Worm (Caenorhabditis elegans) whole organism, L3 larva: ENCODE results near the gene F47G3.1.

Source experiments
- ZK546.5 ChIP-seq: sonication (generic microtip); optimal IDR thresholded peaks from 2 replicates; lab custom pipeline; 2017; ENCODE audit warnings: missing biosample characterization, missing genetic modification characterization
- aly-2 ChIP-seq: fragments of 150-350 bp; optimal IDR thresholded peaks from 2 replicates; lab custom pipeline; 2014; ENCODE audit warnings: missing biosample characterization, missing genetic modification characterization
- ama-1 ChIP-seq: fragments of 150-350 bp; optimal IDR thresholded peaks from 2 replicates; lab custom pipeline; 2018
- ceh-16 ChIP-seq: sonication (generic microtip); optimal IDR thresholded peaks from 2 replicates; lab custom pipeline; 2017; ENCODE audit warnings: missing biosample characterization, missing genetic modification characterization
- ceh-28 ChIP-seq: fragments of 150-350 bp; optimal IDR thresholded peaks from 2 replicates; lab custom pipeline; 2014; ENCODE audit warnings: missing biosample characterization, missing genetic modification reagents, missing genetic modification characterization
- ceh-82 ChIP-seq: fragments of 150-350 bp; optimal IDR thresholded peaks from 2 replicates; lab custom pipeline; 2014; ENCODE audit warnings: missing biosample characterization, missing genetic modification characterization
- ceh-9 ChIP-seq: sonication (generic microtip); optimal IDR thresholded peaks from 2 replicates; lab custom pipeline; 2018; ENCODE audit warnings: missing biosample characterization, missing genetic modification characterization
- daf-12 ChIP-seq: fragments of 150-350 bp; optimal IDR thresholded peaks from 2 replicates; lab custom pipeline; 2014; ENCODE audit warnings: missing biosample characterization, missing genetic modification reagents, missing genetic modification characterization
- egl-27 ChIP-seq: sonication (generic microtip); optimal IDR thresholded peaks from 4 replicates; lab custom pipeline; 2017; ENCODE audit warnings: missing biosample characterization, missing genetic modification reagents, missing genetic modification characterization
- elt-1 ChIP-seq: fragments of 150-350 bp; optimal IDR thresholded peaks from 2 replicates; lab custom pipeline; 2014; ENCODE audit warnings: missing biosample characterization, missing genetic modification characterization
- elt-2 ChIP-seq: sonication (generic microtip); optimal IDR thresholded peaks from 2 replicates; lab custom pipeline; 2016; ENCODE audit warnings: missing genetic modification reagents, mild to moderate bottlenecking, missing genetic modification characterization, missing compliant biosample characterization
- elt-3 ChIP-seq, 3 experiments: fragments of 150-350 bp in 1 of 3; sonication (generic microtip) in 2 of 3; optimal IDR thresholded peaks; 2 replicates in 2 of 3; 4 replicates in 1 of 3; lab custom pipeline; 2014 to 2017; ENCODE audit warnings: missing biosample characterization in 3 of 3, missing genetic modification characterization in 3 of 3
- eor-1 ChIP-seq, 2 experiments: fragments of 150-350 bp; optimal IDR thresholded peaks; 2 replicates each; lab custom pipeline; 2014 to 2018; ENCODE audit warnings: missing biosample characterization in 2 of 2, missing genetic modification characterization in 2 of 2
- fkh-2 ChIP-seq: fragments of 150-350 bp; optimal IDR thresholded peaks from 2 replicates; lab custom pipeline; 2014; ENCODE audit warnings: missing biosample characterization, missing genetic modification reagents, missing genetic modification characterization
- fos-1 ChIP-seq: fragments of 150-350 bp; optimal IDR thresholded peaks from 2 replicates; lab custom pipeline; 2014; ENCODE audit warnings: missing biosample characterization, missing genetic modification characterization
- hmg-11 ChIP-seq: sonication (generic microtip); optimal IDR thresholded peaks from 2 replicates; lab custom pipeline; 2016; ENCODE audit warnings: missing genetic modification characterization, missing compliant biosample characterization
- lin-15B ChIP-seq: fragments of 150-350 bp; optimal IDR thresholded peaks from 2 replicates; lab custom pipeline; 2014; ENCODE audit warnings: missing biosample characterization, missing genetic modification characterization
- lin-39 ChIP-seq: fragments of 150-350 bp; optimal IDR thresholded peaks from 2 replicates; lab custom pipeline; 2018; ENCODE audit warnings: missing biosample characterization, missing genetic modification reagents, missing genetic modification characterization
- lsy-12 ChIP-seq: sonication (generic microtip); optimal IDR thresholded peaks from 2 replicates; lab custom pipeline; 2016; ENCODE audit warnings: mild to moderate bottlenecking, missing genetic modification characterization, missing compliant biosample characterization
- mdl-1 ChIP-seq: fragments of 150-350 bp; optimal IDR thresholded peaks from 2 replicates; lab custom pipeline; 2014; ENCODE audit warnings: missing biosample characterization, missing genetic modification characterization
- nfya-1 ChIP-seq: sonication (generic microtip); optimal IDR thresholded peaks from 2 replicates; lab custom pipeline; 2017; ENCODE audit warnings: missing genetic modification characterization, mild to moderate bottlenecking, missing compliant biosample characterization, antibody characterized with exemption, moderate library complexity; ENCODE audit not compliant: insufficient read depth
- nhr-11 ChIP-seq: fragments of 150-350 bp; optimal IDR thresholded peaks from 2 replicates; lab custom pipeline; 2014; ENCODE audit warnings: missing biosample characterization, missing genetic modification characterization
- nhr-12 ChIP-seq: fragments of 150-350 bp; optimal IDR thresholded peaks from 2 replicates; lab custom pipeline; 2014; ENCODE audit warnings: missing biosample characterization, missing genetic modification characterization
- nhr-23 ChIP-seq: fragments of 150-350 bp; optimal IDR thresholded peaks from 2 replicates; lab custom pipeline; 2014; ENCODE audit warnings: missing biosample characterization, missing genetic modification reagents, missing genetic modification characterization
- nhr-237 ChIP-seq: fragments of 150-350 bp; optimal IDR thresholded peaks from 2 replicates; lab custom pipeline; 2014; ENCODE audit warnings: missing biosample characterization, missing genetic modification characterization
- nhr-25 ChIP-seq: sonication (generic microtip); optimal IDR thresholded peaks from 2 replicates; lab custom pipeline; 2017; ENCODE audit warnings: missing biosample characterization, missing genetic modification characterization
- nhr-28 ChIP-seq: fragments of 150-350 bp; optimal IDR thresholded peaks from 2 replicates; lab custom pipeline; 2014; ENCODE audit warnings: missing biosample characterization, missing genetic modification characterization
- nhr-43 ChIP-seq: sonication (generic microtip); optimal IDR thresholded peaks from 2 replicates; lab custom pipeline; 2016; ENCODE audit warnings: mild to moderate bottlenecking, missing genetic modification characterization, missing compliant biosample characterization; ENCODE audit not compliant: poor library complexity, severe bottlenecking
- nhr-67 ChIP-seq: fragments of 150-350 bp; optimal IDR thresholded peaks from 2 replicates; lab custom pipeline; 2014; ENCODE audit warnings: missing biosample characterization, missing genetic modification characterization
- nhr-77 ChIP-seq: fragments of 150-350 bp; optimal IDR thresholded peaks from 2 replicates; lab custom pipeline; 2014; ENCODE audit warnings: missing biosample characterization, missing genetic modification characterization
- pha-4 ChIP-seq: fragments of 150-350 bp; optimal IDR thresholded peaks from 2 replicates; lab custom pipeline; 2014; ENCODE audit warnings: missing biosample characterization, missing genetic modification reagents, missing genetic modification characterization
- pqm-1 ChIP-seq: fragments of 150-350 bp; optimal IDR thresholded peaks from 2 replicates; lab custom pipeline; 2017; ENCODE audit warnings: missing biosample characterization, missing genetic modification characterization, inconsistent platforms
- snpc-4 ChIP-seq: fragments of 150-350 bp; optimal IDR thresholded peaks from 2 replicates; lab custom pipeline; 2014; ENCODE audit warnings: missing biosample characterization, missing genetic modification characterization
- tbx-2 ChIP-seq: sonication (generic microtip); optimal IDR thresholded peaks from 2 replicates; lab custom pipeline; 2016; ENCODE audit warnings: mild to moderate bottlenecking, missing genetic modification characterization, missing compliant biosample characterization
- unc-62 ChIP-seq: fragments of 150-350 bp; sonication (generic microtip); optimal IDR thresholded peaks from 4 replicates; lab custom pipeline; 2014; ENCODE audit warnings: missing biosample characterization, missing genetic modification reagents, missing genetic modification characterization
- zag-1 ChIP-seq: fragments of 150-350 bp; optimal IDR thresholded peaks from 2 replicates; lab custom pipeline; 2014; ENCODE audit warnings: missing biosample characterization, missing genetic modification characterization
- ztf-11 ChIP-seq: fragments of 150-350 bp; optimal IDR thresholded peaks from 2 replicates; lab custom pipeline; 2014; ENCODE audit warnings: missing biosample characterization, missing genetic modification characterization
- ztf-4 ChIP-seq: fragments of 150-350 bp; optimal IDR thresholded peaks from 2 replicates; lab custom pipeline; 2014; ENCODE audit warnings: missing biosample characterization, missing genetic modification characterization

The F47G3.1 gene

ce11 chrX:2432459-2432858 is 46.9 kb downstream of the F47G3.1 start:
- TF ChIP-seq mdl-1 (tag; lab: Kevin White, UChicago) (no peak), ceh-9 (tag; lab: Kevin White, UChicago) (no peak), tbx-2 (tag; lab: Kevin White, UChicago) (peak; percentile 12), daf-12 (tag; lab: Kevin White, UChicago) (no peak), nhr-25 (tag; lab: Kevin White, UChicago) (peak; percentile 83), eor-1 (tag; optimal IDR thresholded peaks at IDR 0.05; lab: Kevin White, UChicago) (no peak), nhr-23 (peak; percentile 66), nhr-28 (tag; lab: Kevin White, UChicago) (no peak), lin-39 (tag; lab: Kevin White, UChicago) (peak; percentile 45), egl-27 (peak; percentile 70), nhr-43 (peak; percentile 13), elt-2 (tag; lab: Kevin White, UChicago) (peak; percentile 39), fkh-2 (no peak), ztf-11 (tag; lab: Kevin White, UChicago) (no peak), ztf-4 (no peak), elt-1 (tag; lab: Kevin White, UChicago) (no peak), lsy-12 (tag; lab: Kevin White, UChicago) (peak; percentile 11), ama-1 (lab: Kevin White, UChicago) (no peak), hmg-11 (peak; percentile 69), lin-15B (tag; lab: Kevin White, UChicago) (peak; percentile 7), pqm-1 (tag; lab: Kevin White, UChicago) (peak; percentile 13), nfya-1 (tag; lab: Kevin White, UChicago) (peak; percentile 60), nhr-12 (tag; lab: Kevin White, UChicago) (no peak), snpc-4 (tag; lab: Kevin White, UChicago) (peak; percentile 44), nhr-77 (tag; lab: Kevin White, UChicago) (no peak), ceh-28 (tag; lab: Kevin White, UChicago) (peak; percentile 8), nhr-11 (no peak), fos-1 (tag; lab: Kevin White, UChicago) (no peak), pha-4 (tag; lab: Kevin White, UChicago) (peak; percentile 91), zag-1 (tag; lab: Kevin White, UChicago) (no peak), nhr-237 (tag; lab: Kevin White, UChicago) (no peak), nhr-67 (tag; lab: Kevin White, UChicago) (no peak), elt-3 (tag; optimal IDR thresholded peaks at IDR 0.05; lab: Kevin White, UChicago) (no peak), aly-2 (tag; lab: Kevin White, UChicago) (no peak), unc-62 (peak; percentile 33)
- TF ChIP-seq, all 47 proteins: peak for 16

ce11 chrX:2433805-2434204 is 48.3 kb downstream of the F47G3.1 start:
- TF ChIP-seq hmg-11 (no peak), fos-1 (tag; lab: Kevin White, UChicago) (no peak), eor-1 (tag; optimal IDR thresholded peaks at IDR 0.05; lab: Kevin White, UChicago) (no peak), ztf-4 (no peak)
- TF ChIP-seq, all 47 proteins: peak for 0

ce11 chrX:2435353-2435752 is 49.8 kb downstream of the F47G3.1 start:
- peak; percentile 16 for TF ChIP-seq pha-4 (tag; lab: Kevin White, UChicago)
- TF ChIP-seq zag-1 (tag; lab: Kevin White, UChicago) = no peak
- peak; percentile 10 for TF ChIP-seq nfya-1 (tag; lab: Kevin White, UChicago)
- TF ChIP-seq ZK546.5 (tag; lab: Kevin White, UChicago) = no peak
- no peak for TF ChIP-seq daf-12 (tag; lab: Kevin White, UChicago)
- TF ChIP-seq ceh-16 = no peak
- TF ChIP-seq ceh-82 (tag; lab: Kevin White, UChicago) = no peak
- peak; percentile 24 for TF ChIP-seq ama-1 (lab: Kevin White, UChicago)
- TF ChIP-seq nhr-28 (tag; lab: Kevin White, UChicago) = no peak
- no peak for TF ChIP-seq nhr-23
- TF ChIP-seq lin-39 (tag; lab: Kevin White, UChicago) = no peak
- no peak for TF ChIP-seq elt-2 (tag; lab: Kevin White, UChicago)
- no peak for TF ChIP-seq aly-2 (tag; lab: Kevin White, UChicago)
- TF ChIP-seq fos-1 (tag; lab: Kevin White, UChicago) = no peak
